Fruit fly (Drosophila melanogaster) S2 (cell line): Measurements from ENCODE around the gene thoc7.

Experiments used
- CG8478 ChIP-seq: fragments of >200 bp; optimal IDR thresholded peaks from 2 replicates; lab custom pipeline; 2018
- CTCF ChIP-seq, 2 experiments: fragments of >200 bp; optimal IDR thresholded peaks; 2 replicates each; lab custom pipeline; 2018

- TF ChIP-seq CG8478 (no peak), CTCF (optimal IDR thresholded peaks at IDR 0.05; lab: Kevin White, UChicago) (no peak)
Measured at dm6 chr3L:217480-218118, 5.1 kb upstream of the thoc7 start, which contains the start of gene CG13877.
